Fruit fly (Drosophila melanogaster): ENCODE results near the gene CG17612.

- TF ChIP-seq h (optimal IDR thresholded peaks at IDR 0.05) (no peak), psq (optimal IDR thresholded peaks at IDR 0.05) (no peak), Sin3A (optimal IDR thresholded peaks at IDR 0.05) (no peak), insv (optimal IDR thresholded peaks at IDR 0.05) (no peak), ttk (optimal IDR thresholded peaks at IDR 0.05) (no peak), Myc (optimal IDR thresholded peaks at IDR 0.05) (no peak)
These were observed 7.2 kb downstream of the CG17612 start for dm6 chr2L:4375035-4376009.

Measured in Kc167 (cell line).